Fruit fly (Drosophila melanogaster) whole organism, embryonic: ENCODE data around the gene Fbxl4.

Experiments used
- Awh ChIP-seq: fragments of 200-800 bp; sonication (Bioruptor generic); IDR thresholded peaks from 2 replicates; pipeline ENCODE4, ENCODE4 v1.3.6; 2022; ENCODE audit warnings: missing biosample characterization, missing genetic modification characterization
- CG1024 ChIP-seq: fragments of 200-800 bp; sonication (Bioruptor generic); IDR thresholded peaks from 2 replicates; pipeline ENCODE4 v1.3.6; 2022; ENCODE audit warnings: missing biosample characterization, missing genetic modification characterization
- CG10274 ChIP-seq: fragments of 200-800 bp; sonication (Bioruptor generic); optimal IDR thresholded peaks from 3 replicates; lab custom pipeline; 2017; ENCODE audit warnings: missing biosample characterization, mild to moderate bottlenecking, missing genetic modification characterization
- CG10366 ChIP-seq: fragments of 200-800 bp; sonication (Bioruptor generic); IDR thresholded peaks from 2 replicates; pipeline ENCODE4 v1.3.6; 2022; ENCODE audit warnings: missing biosample characterization, missing genetic modification characterization
- CG12391 ChIP-seq: fragments of 200-800 bp; sonication (Bioruptor generic); optimal IDR thresholded peaks from 3 replicates; lab custom pipeline; 2018; ENCODE audit warnings: missing biosample characterization, mild to moderate bottlenecking, missing genetic modification characterization, moderate library complexity
- CG13624 ChIP-seq: fragments of 200-800 bp; sonication (Bioruptor generic); optimal IDR thresholded peaks from 2 replicates; lab custom pipeline; 2016; ENCODE audit warnings: missing biosample characterization, missing genetic modification characterization
- CG17328 ChIP-seq: fragments of 200-800 bp; sonication (Bioruptor generic); IDR thresholded peaks from 2 replicates; pipeline ENCODE4 v1.3.6; 2022; ENCODE audit warnings: missing biosample characterization, missing genetic modification characterization
- CG17359 ChIP-seq: fragments of 200-800 bp; sonication (Bioruptor generic); optimal IDR thresholded peaks from 3 replicates; lab custom pipeline; 2018; ENCODE audit warnings: missing biosample characterization, mild to moderate bottlenecking, missing genetic modification characterization, moderate library complexity
- CG17829 ChIP-seq: fragments of 200-800 bp; optimal IDR thresholded peaks from 2 replicates; lab custom pipeline; 2019; ENCODE audit warnings: missing biosample characterization, mild to moderate bottlenecking, missing genetic modification characterization, moderate library complexity
- CG18262 ChIP-seq: fragments of 200-800 bp; optimal IDR thresholded peaks from 3 replicates; lab custom pipeline; 2019; ENCODE audit warnings: missing biosample characterization, mild to moderate bottlenecking, missing genetic modification characterization, moderate library complexity
- CG30403 ChIP-seq: fragments of 200-800 bp; sonication (Bioruptor generic); optimal IDR thresholded peaks from 3 replicates; lab custom pipeline; 2016; ENCODE audit warnings: missing biosample characterization, missing genetic modification characterization
- CG34376 ChIP-seq: fragments of 200-800 bp; sonication (Bioruptor generic); optimal IDR thresholded peaks from 2 replicates; lab custom pipeline; 2018; ENCODE audit warnings: missing biosample characterization, mild to moderate bottlenecking, missing genetic modification characterization
- CG43689 ChIP-seq: fragments of 200-800 bp; sonication (Bioruptor generic); IDR thresholded peaks from 2 replicates; pipeline ENCODE4 v1.3.6; 2022; ENCODE audit warnings: missing biosample characterization, missing genetic modification characterization
- CG4424 ChIP-seq: fragments of 200-800 bp; sonication (Bioruptor generic); optimal IDR thresholded peaks from 3 replicates; lab custom pipeline; 2016; ENCODE audit warnings: missing biosample characterization, missing genetic modification characterization
- CG6175 ChIP-seq: fragments of 200-800 bp; sonication (Bioruptor generic); IDR thresholded peaks from 3 replicates; pipeline ENCODE4 v1.3.6; 2022; ENCODE audit warnings: missing biosample characterization, missing genetic modification characterization
- CG6683 ChIP-seq: fragments of 200-800 bp; sonication (Bioruptor generic); optimal IDR thresholded peaks from 2 replicates; lab custom pipeline; 2017; ENCODE audit warnings: missing biosample characterization, mild to moderate bottlenecking, missing genetic modification characterization, missing genetic modification reagents
- CG6689 ChIP-seq: fragments of 200-800 bp; sonication (Bioruptor generic); IDR thresholded peaks from 2 replicates; pipeline ENCODE4 v1.3.6; 2022; ENCODE audit warnings: missing biosample characterization, missing genetic modification characterization
- CG6765 ChIP-seq: fragments of 200-800 bp; sonication (Bioruptor generic); optimal IDR thresholded peaks from 3 replicates; lab custom pipeline; 2017; ENCODE audit warnings: missing biosample characterization, mild to moderate bottlenecking, missing genetic modification characterization
- CG7372 ChIP-seq: fragments of 200-800 bp; sonication (Bioruptor generic); IDR thresholded peaks from 2 replicates; pipeline ENCODE4 v1.3.6; 2022; ENCODE audit warnings: missing biosample characterization, missing genetic modification characterization
- CG9215 ChIP-seq: fragments of 200-800 bp; sonication (Bioruptor generic); IDR thresholded peaks from 2 replicates; pipeline ENCODE4 v1.3.6; 2022; ENCODE audit warnings: missing biosample characterization, missing genetic modification characterization
- Dp ChIP-seq: fragments of 200-800 bp; sonication (Bioruptor generic); optimal IDR thresholded peaks from 2 replicates; lab custom pipeline; 2018; ENCODE audit warnings: missing biosample characterization, mild to moderate bottlenecking, missing genetic modification characterization, moderate library complexity
- ERR ChIP-seq: fragments of 200-800 bp; sonication (Bioruptor generic); optimal IDR thresholded peaks from 2 replicates; lab custom pipeline; 2016; ENCODE audit warnings: missing biosample characterization, missing genetic modification characterization
- Ets97D ChIP-seq: fragments of 200-800 bp; sonication (Bioruptor generic); optimal IDR thresholded peaks from 3 replicates; lab custom pipeline; 2016; ENCODE audit warnings: missing biosample characterization, missing genetic modification characterization
- H15 ChIP-seq: fragments of 200-800 bp; sonication (Bioruptor generic); IDR thresholded peaks from 3 replicates; pipeline ENCODE4 v1.3.6; 2022; ENCODE audit warnings: missing biosample characterization, missing genetic modification characterization
- H2.0 ChIP-seq: fragments of 200-800 bp; sonication (Bioruptor generic); IDR thresholded peaks from 2 replicates; pipeline ENCODE4 v1.3.6; 2022; ENCODE audit warnings: missing biosample characterization, missing genetic modification characterization
- Hmx ChIP-seq: fragments of 200-800 bp; sonication (Bioruptor generic); optimal IDR thresholded peaks from 2 replicates; lab custom pipeline; 2016; ENCODE audit warnings: missing biosample characterization, missing genetic modification characterization
- Hsf ChIP-seq: fragments of 200-800 bp; sonication (Bioruptor generic); optimal IDR thresholded peaks from 3 replicates; lab custom pipeline; 2016; ENCODE audit warnings: missing biosample characterization, missing genetic modification characterization
- Lpt ChIP-seq: fragments of >200 bp; optimal IDR thresholded peaks from 2 replicates; lab custom pipeline; 2018; ENCODE audit warnings: missing biosample characterization, missing genetic modification characterization
- MTF-1 ChIP-seq: fragments of 200-800 bp; sonication (Bioruptor generic); optimal IDR thresholded peaks from 2 replicates; lab custom pipeline; 2018; ENCODE audit warnings: missing biosample characterization, mild to moderate bottlenecking, missing genetic modification characterization, borderline replicate concordance
- Neu2 ChIP-seq: fragments of 200-800 bp; sonication (Bioruptor generic); optimal IDR thresholded peaks from 3 replicates; lab custom pipeline; 2016; ENCODE audit warnings: missing biosample characterization, missing genetic modification characterization, borderline replicate concordance
- Ptx1 ChIP-seq: fragments of 200-800 bp; sonication (Bioruptor generic); IDR thresholded peaks from 2 replicates; pipeline ENCODE4 v1.3.6; 2022; ENCODE audit warnings: missing biosample characterization, missing genetic modification characterization
- Sox102F ChIP-seq: fragments of 200-800 bp; sonication (Bioruptor generic); optimal IDR thresholded peaks from 2 replicates; lab custom pipeline; 2018; ENCODE audit warnings: missing biosample characterization, mild to moderate bottlenecking, missing genetic modification characterization, moderate library complexity
- YL-1 ChIP-seq: fragments of 200-800 bp; sonication (Bioruptor generic); optimal IDR thresholded peaks from 3 replicates; lab custom pipeline; 2017; ENCODE audit warnings: missing biosample characterization, mild to moderate bottlenecking, missing genetic modification characterization
- chm ChIP-seq: fragments of 200-800 bp; sonication (Bioruptor generic); IDR thresholded peaks from 2 replicates; pipeline ENCODE4 v1.3.6; 2022; ENCODE audit warnings: missing biosample characterization, missing genetic modification characterization
- danr ChIP-seq: fragments of 200-800 bp; sonication (Bioruptor generic); IDR thresholded peaks from 2 replicates; pipeline ENCODE4 v1.3.6; 2022; ENCODE audit warnings: missing biosample characterization, missing genetic modification characterization
- exex ChIP-seq: fragments of 200-800 bp; sonication (Bioruptor generic); optimal IDR thresholded peaks from 4 replicates; lab custom pipeline; 2018; ENCODE audit warnings: missing biosample characterization, mild to moderate bottlenecking, missing genetic modification characterization, moderate library complexity
- gcm ChIP-seq: fragments of 200-800 bp; sonication (Bioruptor generic); optimal IDR thresholded peaks from 2 replicates; lab custom pipeline; 2019; ENCODE audit warnings: missing biosample characterization, mild to moderate bottlenecking, missing genetic modification characterization, moderate library complexity
- gt ChIP-seq: fragments of 200-800 bp; sonication (Bioruptor generic); IDR thresholded peaks from 2 replicates; pipeline ENCODE4 v1.3.6; 2022; ENCODE audit warnings: missing biosample characterization, missing genetic modification characterization
- hb ChIP-seq: fragments of 200-800 bp; sonication (Bioruptor generic); IDR thresholded peaks from 3 replicates; pipeline ENCODE4 v1.3.6; 2022; ENCODE audit warnings: missing biosample characterization, missing genetic modification characterization; ENCODE audit not compliant: partially characterized antibody
- kni ChIP-seq: fragments of 200-800 bp; sonication (Bioruptor generic); optimal IDR thresholded peaks from 3 replicates; lab custom pipeline; 2017; ENCODE audit warnings: mild to moderate bottlenecking, missing biosample characterization, missing genetic modification reagents, missing genetic modification characterization
- lov ChIP-seq, 2 experiments: fragments of 200-800 bp in 1 of 2; fragments of >200 bp in 1 of 2; sonication (Bioruptor generic) in 1 of 2; IDR thresholded peaks in 1 of 2; optimal IDR thresholded peaks in 1 of 2; 2 replicates in 1 of 2; 3 replicates in 1 of 2; pipeline versions ENCODE4 v1.3.6 to Lab custom; 2017 to 2022; ENCODE audit warnings: missing biosample characterization in 1 of 2, missing genetic modification characterization in 1 of 2
- mirr ChIP-seq: fragments of 200-800 bp; sonication (Bioruptor generic); optimal IDR thresholded peaks from 3 replicates; lab custom pipeline; 2018; ENCODE audit warnings: missing biosample characterization, mild to moderate bottlenecking, missing genetic modification characterization
- nerfin-2 ChIP-seq: fragments of 200-800 bp; sonication (Bioruptor generic); IDR thresholded peaks from 2 replicates; pipeline ENCODE4 v1.3.6; 2022; ENCODE audit warnings: missing biosample characterization, missing genetic modification characterization; ENCODE audit not compliant: partially characterized antibody
- org-1 ChIP-seq: fragments of 200-800 bp; sonication (Bioruptor generic); optimal IDR thresholded peaks from 2 replicates; lab custom pipeline; 2017; ENCODE audit warnings: missing biosample characterization, missing genetic modification characterization
- sima ChIP-seq: fragments of 200-800 bp; sonication (Bioruptor generic); optimal IDR thresholded peaks from 2 replicates; lab custom pipeline; 2016; ENCODE audit warnings: missing biosample characterization, missing genetic modification characterization
- sob ChIP-seq: fragments of 200-800 bp; sonication (Bioruptor generic); IDR thresholded peaks from 2 replicates; pipeline ENCODE4 v1.3.6; 2022; ENCODE audit warnings: missing biosample characterization, missing genetic modification characterization
- tin ChIP-seq: fragments of 200-800 bp; sonication (Bioruptor generic); optimal IDR thresholded peaks from 3 replicates; lab custom pipeline; 2016; ENCODE audit warnings: missing biosample characterization, missing genetic modification characterization
- tio ChIP-seq: fragments of 200-800 bp; sonication (Bioruptor generic); optimal IDR thresholded peaks from 2 replicates; lab custom pipeline; 2017; ENCODE audit warnings: missing biosample characterization, missing genetic modification characterization, inconsistent platforms
- twi ChIP-seq: fragments of 200-800 bp; optimal IDR thresholded peaks from 2 replicates; lab custom pipeline; 2019; ENCODE audit warnings: missing biosample characterization, mild to moderate bottlenecking, missing genetic modification characterization, moderate library complexity
- wdn ChIP-seq: fragments of 200-800 bp; sonication (Bioruptor generic); IDR thresholded peaks from 2 replicates; pipeline ENCODE4 v1.3.6; 2022; ENCODE audit warnings: missing biosample characterization, missing genetic modification characterization
- zf30C ChIP-seq: fragments of 200-800 bp; sonication (Bioruptor generic); optimal IDR thresholded peaks from 3 replicates; lab custom pipeline; 2018; ENCODE audit warnings: missing biosample characterization, mild to moderate bottlenecking, missing genetic modification characterization

The Fbxl4 gene

DNA sequence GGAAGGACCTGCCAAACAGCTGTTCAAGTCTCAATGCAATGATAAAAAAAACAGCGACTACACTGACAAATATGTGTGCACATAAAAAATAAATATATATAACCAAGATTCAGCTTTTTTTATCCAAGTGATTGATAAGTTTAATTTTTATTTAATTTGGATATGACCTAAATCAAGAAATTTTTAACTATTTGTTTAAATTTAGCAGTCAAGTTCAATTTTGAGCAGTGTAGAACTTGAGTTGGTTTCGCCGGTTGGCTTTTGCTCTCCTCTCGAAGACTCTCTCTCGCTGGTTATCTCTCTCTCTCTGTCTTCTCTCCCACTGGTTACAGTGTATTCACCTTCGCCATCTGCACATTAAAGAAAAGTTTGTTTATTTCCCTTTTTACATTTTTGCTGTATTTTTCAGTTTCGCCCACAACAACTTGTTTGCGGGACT lies 19.7 kb downstream of the Fbxl4 start (continued):
- TF ChIP-seq Hsf (GFP tag; lab: Kevin White, UChicago) (peak; percentile 82), nerfin-2 (GFP tag; lab: Robert Waterston, UW) (no peak), org-1 (GFP tag; lab: Kevin White, UChicago) (peak; percentile 84), CG17359 (tag; lab: Kevin White, UChicago) (peak; percentile 90), Neu2 (GFP tag; lab: Kevin White, UChicago) (no peak), CG43689 (GFP tag; lab: Robert Waterston, UW) (peak; percentile 76), Hmx (GFP tag; lab: Kevin White, UChicago) (peak; percentile 26), CG4424 (GFP tag; lab: Kevin White, UChicago) (peak; percentile 91), chm (peak; percentile 76; the same call in 1 of the 2 replicates), Awh (peak; percentile 84), CG30403 (GFP tag; lab: Kevin White, UChicago) (peak; percentile 91), YL-1 (GFP tag; lab: Kevin White, UChicago) (peak; percentile 23), CG18262 (tag; lab: Kevin White, UChicago) (peak; percentile 90), danr (GFP tag; lab: Robert Waterston, UW) (peak; percentile 64), zf30C (GFP tag; lab: Kevin White, UChicago) (peak; percentile 73), CG1024 (GFP tag; lab: Robert Waterston, UW) (peak; percentile 72), Dp (GFP tag; lab: Kevin White, UChicago) (no peak), tio (GFP tag; lab: Kevin White, UChicago) (peak; percentile 78), CG6683 (peak; percentile 79), Lpt (no peak), CG6765 (GFP tag; lab: Kevin White, UChicago) (peak; percentile 72), exex (peak; percentile 43), CG17328 (GFP tag; lab: Robert Waterston, UW) (peak; percentile 91), mirr (GFP tag; lab: Kevin White, UChicago) (no peak), kni (GFP tag; lab: Kevin White, UChicago) (no peak), H15 (peak; percentile 77), sob (peak; percentile 88), CG9215 (GFP tag; lab: Robert Waterston, UW) (peak; percentile 81), twi (tag; lab: Kevin White, UChicago) (peak; percentile 74), wdn (GFP tag; lab: Robert Waterston, UW) (peak; percentile 82), lov (optimal IDR thresholded peaks at IDR 0.05; lab: Kevin White, UChicago) (no peak), lov (GFP tag; IDR thresholded peaks at IDR 0.05; lab: Robert Waterston, UW) (0 out of 3 replicates have a peak, but pooled peaks have one; percentile 59), H2.0 (GFP tag; lab: Robert Waterston, UW) (peak; percentile 88), Ptx1 (GFP tag; lab: Robert Waterston, UW) (peak; percentile 91), tin (peak; percentile 82), CG6689 (GFP tag; lab: Robert Waterston, UW) (peak; percentile 89), gcm (GFP tag; lab: Kevin White, UChicago) (peak; percentile 86), hb (GFP tag; lab: Robert Waterston, UW) (no peak), sima (GFP tag; lab: Kevin White, UChicago) (peak; percentile 53), Sox102F (GFP tag; lab: Kevin White, UChicago) (peak; percentile 92), Ets97D (peak; percentile 33), gt (GFP tag; lab: Robert Waterston, UW) (no peak; the same call in 1 of the 2 replicates), MTF-1 (GFP tag; lab: Kevin White, UChicago) (peak; percentile 71), CG7372 (peak; percentile 73), CG34376 (GFP tag; lab: Kevin White, UChicago) (peak; percentile 50), CG6175 (GFP tag; lab: Robert Waterston, UW) (peak; percentile 81), CG17829 (tag; lab: Kevin White, UChicago) (peak; percentile 90), CG13624 (GFP tag; lab: Kevin White, UChicago) (peak; percentile 44), CG10366 (peak; percentile 82), ERR (no peak), CG10274 (GFP tag; lab: Kevin White, UChicago) (peak; percentile 53), CG12391 (peak; percentile 91)
